Worm (Caenorhabditis elegans): ENCODE measurements around the gene Y38F1A.4.

- TF ChIP-seq ama-1 (optimal IDR thresholded peaks at IDR 0.05), result no peak
- no peak for TF ChIP-seq pha-4 (tag; optimal IDR thresholded peaks at IDR 0.05)
- TF ChIP-seq F13H6.1 (tag; optimal IDR thresholded peaks at IDR 0.05), result no peak
- TF ChIP-seq nhr-232 (tag; optimal IDR thresholded peaks at IDR 0.05), result no peak
- TF ChIP-seq C08G9.2 (tag; optimal IDR thresholded peaks at IDR 0.05), result no peak
- no peak for TF ChIP-seq unc-55 (GFP tag; optimal IDR thresholded peaks at IDR 0.05)
- no peak for TF ChIP-seq ceh-48 (tag; optimal IDR thresholded peaks at IDR 0.05)
- no peak for TF ChIP-seq pag-3 (tag; optimal IDR thresholded peaks at IDR 0.05; ENCODE audit: borderline replicate concordance)
- TF ChIP-seq pqm-1 (tag; optimal IDR thresholded peaks at IDR 0.05), result no peak
Measured at ce11 chrII:12961743-12962142, 7.8 kb downstream of the Y38F1A.4 start.

Data from whole organism, late embryonic.